Worm (Caenorhabditis elegans) whole organism, mixed stage, embryonic: ENCODE data around the gene T16A1.2.

Experiments
- blmp-1 ChIP-seq: fragments of 150-350 bp; optimal IDR thresholded peaks from 2 replicates; lab custom pipeline; 2014; ENCODE audit warnings: missing biosample characterization, missing genetic modification characterization
- ceh-43 ChIP-seq: fragments of 200-800 bp; sonication (Bioruptor generic); optimal IDR thresholded peaks from 2 replicates; lab custom pipeline; 2018; ENCODE audit warnings: mild to moderate bottlenecking, missing genetic modification characterization, moderate library complexity, missing compliant biosample characterization
- lin-13 ChIP-seq: fragments of 150-350 bp; optimal IDR thresholded peaks from 2 replicates; lab custom pipeline; 2014; ENCODE audit warnings: missing biosample characterization, missing genetic modification characterization
- mab-5 ChIP-seq: fragments of 150-350 bp; optimal IDR thresholded peaks from 2 replicates; lab custom pipeline; 2014; ENCODE audit warnings: missing biosample characterization, missing genetic modification characterization
- mep-1 ChIP-seq: fragments of 150-350 bp; optimal IDR thresholded peaks from 2 replicates; lab custom pipeline; 2017; ENCODE audit warnings: missing biosample characterization, missing genetic modification reagents, missing genetic modification characterization, inconsistent platforms
- nhr-2 ChIP-seq: fragments of 150-350 bp; optimal IDR thresholded peaks from 2 replicates; lab custom pipeline; 2014; ENCODE audit warnings: missing biosample characterization, missing genetic modification characterization
- snpc-4 ChIP-seq: fragments of 150-350 bp; optimal IDR thresholded peaks from 2 replicates; lab custom pipeline; 2014; ENCODE audit warnings: missing biosample characterization, missing genetic modification characterization
- tbx-8 ChIP-seq: fragments of 200-800 bp; sonication (Bioruptor generic); optimal IDR thresholded peaks from 2 replicates; lab custom pipeline; 2018; ENCODE audit warnings: mild to moderate bottlenecking, missing genetic modification characterization, moderate library complexity, missing compliant biosample characterization

ce11 chrII:2051372-2051771 is 44.0 kb upstream of the T16A1.2 start, which contains the start of gene fbxb-35:
- TF ChIP-seq lin-13 (tag; lab: Kevin White, UChicago) (no peak), snpc-4 (no peak), blmp-1 (no peak), ceh-43 (GFP tag; lab: Kevin White, UChicago) (no peak), nhr-2 (no peak), mab-5 (tag; lab: Kevin White, UChicago) (no peak), tbx-8 (GFP tag; lab: Kevin White, UChicago) (no peak), mep-1 (tag; lab: Kevin White, UChicago) (no peak)
